Worm (Caenorhabditis elegans) whole organism, L3 larva: ENCODE measurements around the gene Y11D7A.3.

Experiments
- R02D3.7 ChIP-seq: fragments of 150-350 bp; optimal IDR thresholded peaks from 2 replicates; lab custom pipeline; 2014; ENCODE audit warnings: missing biosample characterization, missing genetic modification characterization
- aly-2 ChIP-seq: fragments of 150-350 bp; optimal IDR thresholded peaks from 2 replicates; lab custom pipeline; 2014; ENCODE audit warnings: missing biosample characterization, missing genetic modification characterization
- ama-1 ChIP-seq: fragments of 150-350 bp; optimal IDR thresholded peaks from 2 replicates; lab custom pipeline; 2018
- ceh-28 ChIP-seq: fragments of 150-350 bp; optimal IDR thresholded peaks from 2 replicates; lab custom pipeline; 2014; ENCODE audit warnings: missing biosample characterization, missing genetic modification reagents, missing genetic modification characterization
- ceh-82 ChIP-seq: fragments of 150-350 bp; optimal IDR thresholded peaks from 2 replicates; lab custom pipeline; 2014; ENCODE audit warnings: missing biosample characterization, missing genetic modification characterization
- daf-12 ChIP-seq: fragments of 150-350 bp; optimal IDR thresholded peaks from 2 replicates; lab custom pipeline; 2014; ENCODE audit warnings: missing biosample characterization, missing genetic modification reagents, missing genetic modification characterization
- egl-27 ChIP-seq: sonication (generic microtip); optimal IDR thresholded peaks from 4 replicates; lab custom pipeline; 2017; ENCODE audit warnings: missing biosample characterization, missing genetic modification reagents, missing genetic modification characterization
- egl-5 ChIP-seq: fragments of 150-350 bp; optimal IDR thresholded peaks from 2 replicates; lab custom pipeline; 2017; ENCODE audit warnings: missing biosample characterization, missing genetic modification reagents, missing genetic modification characterization, inconsistent platforms
- eor-1 ChIP-seq, 2 experiments: fragments of 150-350 bp; optimal IDR thresholded peaks; 2 replicates each; lab custom pipeline; 2014 to 2018; ENCODE audit warnings: missing biosample characterization in 2 of 2, missing genetic modification characterization in 2 of 2
- fkh-10 ChIP-seq: sonication (generic microtip); optimal IDR thresholded peaks from 2 replicates; lab custom pipeline; 2017; ENCODE audit warnings: missing biosample characterization, missing genetic modification reagents, missing genetic modification characterization
- fkh-2 ChIP-seq: fragments of 150-350 bp; optimal IDR thresholded peaks from 2 replicates; lab custom pipeline; 2014; ENCODE audit warnings: missing biosample characterization, missing genetic modification reagents, missing genetic modification characterization
- fos-1 ChIP-seq: fragments of 150-350 bp; optimal IDR thresholded peaks from 2 replicates; lab custom pipeline; 2014; ENCODE audit warnings: missing biosample characterization, missing genetic modification characterization
- hmg-11 ChIP-seq: sonication (generic microtip); optimal IDR thresholded peaks from 2 replicates; lab custom pipeline; 2016; ENCODE audit warnings: missing genetic modification characterization, missing compliant biosample characterization
- lin-15B ChIP-seq: fragments of 150-350 bp; optimal IDR thresholded peaks from 2 replicates; lab custom pipeline; 2014; ENCODE audit warnings: missing biosample characterization, missing genetic modification characterization
- lin-39 ChIP-seq: fragments of 150-350 bp; optimal IDR thresholded peaks from 2 replicates; lab custom pipeline; 2018; ENCODE audit warnings: missing biosample characterization, missing genetic modification reagents, missing genetic modification characterization
- lsy-12 ChIP-seq: sonication (generic microtip); optimal IDR thresholded peaks from 2 replicates; lab custom pipeline; 2016; ENCODE audit warnings: mild to moderate bottlenecking, missing genetic modification characterization, missing compliant biosample characterization
- mml-1 ChIP-seq: fragments of 150-350 bp; sonication (generic microtip); optimal IDR thresholded peaks from 3 replicates; lab custom pipeline; 2014; ENCODE audit warnings: missing biosample characterization, missing genetic modification characterization
- nhr-11 ChIP-seq: fragments of 150-350 bp; optimal IDR thresholded peaks from 2 replicates; lab custom pipeline; 2014; ENCODE audit warnings: missing biosample characterization, missing genetic modification characterization
- nhr-23 ChIP-seq: fragments of 150-350 bp; optimal IDR thresholded peaks from 2 replicates; lab custom pipeline; 2014; ENCODE audit warnings: missing biosample characterization, missing genetic modification reagents, missing genetic modification characterization
- nhr-25 ChIP-seq: sonication (generic microtip); optimal IDR thresholded peaks from 2 replicates; lab custom pipeline; 2017; ENCODE audit warnings: missing biosample characterization, missing genetic modification characterization
- nhr-28 ChIP-seq: fragments of 150-350 bp; optimal IDR thresholded peaks from 2 replicates; lab custom pipeline; 2014; ENCODE audit warnings: missing biosample characterization, missing genetic modification characterization
- nhr-43 ChIP-seq: sonication (generic microtip); optimal IDR thresholded peaks from 2 replicates; lab custom pipeline; 2016; ENCODE audit warnings: mild to moderate bottlenecking, missing genetic modification characterization, missing compliant biosample characterization; ENCODE audit not compliant: poor library complexity, severe bottlenecking
- nhr-67 ChIP-seq: fragments of 150-350 bp; optimal IDR thresholded peaks from 2 replicates; lab custom pipeline; 2014; ENCODE audit warnings: missing biosample characterization, missing genetic modification characterization
- nhr-76 ChIP-seq: fragments of 150-350 bp; sonication (generic microtip); optimal IDR thresholded peaks from 5 replicates; lab custom pipeline; 2014; ENCODE audit warnings: missing biosample characterization, missing genetic modification characterization
- nhr-77 ChIP-seq: fragments of 150-350 bp; optimal IDR thresholded peaks from 2 replicates; lab custom pipeline; 2014; ENCODE audit warnings: missing biosample characterization, missing genetic modification characterization
- pqm-1 ChIP-seq: fragments of 150-350 bp; optimal IDR thresholded peaks from 2 replicates; lab custom pipeline; 2017; ENCODE audit warnings: missing biosample characterization, missing genetic modification characterization, inconsistent platforms
- sea-2 ChIP-seq: fragments of 150-350 bp; sonication (generic microtip); optimal IDR thresholded peaks from 4 replicates; lab custom pipeline; 2014; ENCODE audit warnings: missing biosample characterization, missing genetic modification reagents, missing genetic modification characterization
- skn-1 ChIP-seq: fragments of 150-350 bp; optimal IDR thresholded peaks from 2 replicates; lab custom pipeline; 2014; ENCODE audit warnings: missing biosample characterization, missing genetic modification characterization
- unc-39 ChIP-seq: sonication (generic microtip); optimal IDR thresholded peaks from 4 replicates; lab custom pipeline; 2017; ENCODE audit warnings: missing biosample characterization, missing genetic modification characterization
- unc-62 ChIP-seq: fragments of 150-350 bp; sonication (generic microtip); optimal IDR thresholded peaks from 4 replicates; lab custom pipeline; 2014; ENCODE audit warnings: missing biosample characterization, missing genetic modification reagents, missing genetic modification characterization
- ztf-4 ChIP-seq: fragments of 150-350 bp; optimal IDR thresholded peaks from 2 replicates; lab custom pipeline; 2014; ENCODE audit warnings: missing biosample characterization, missing genetic modification characterization

Gene Y11D7A.3

DNA sequence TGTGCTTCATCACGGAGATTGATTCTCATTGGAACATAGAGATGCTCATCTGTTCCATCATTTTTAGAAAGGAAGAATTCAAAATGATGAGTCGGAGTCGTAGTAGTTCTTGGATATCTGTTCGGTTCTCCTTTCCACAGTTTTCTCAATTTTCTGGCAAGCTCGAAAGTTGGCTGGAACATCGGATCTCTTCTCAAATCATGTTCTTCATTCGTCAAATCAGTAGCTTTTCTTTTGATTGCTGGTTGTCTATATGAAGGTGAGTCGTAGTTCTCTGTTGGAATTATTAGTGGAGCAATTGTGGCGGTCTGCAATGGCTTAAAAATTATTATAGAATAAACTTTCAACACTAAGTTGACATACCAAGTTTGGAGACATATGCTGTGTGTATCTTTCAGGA, 29.4 kb downstream of the Y11D7A.3 start:
- TF ChIP-seq nhr-25 (tag; lab: Kevin White, UChicago) (no peak), mml-1 (tag; lab: Kevin White, UChicago) (no peak), nhr-67 (tag; lab: Kevin White, UChicago) (no peak), skn-1 (tag; lab: Kevin White, UChicago) (no peak), fkh-10 (GFP tag; lab: Kevin White, UChicago) (no peak), sea-2 (GFP tag; lab: Kevin White, UChicago) (no peak), aly-2 (tag; lab: Kevin White, UChicago) (no peak), lsy-12 (no peak), R02D3.7 (no peak), nhr-11 (tag; lab: Kevin White, UChicago) (no peak), pqm-1 (tag; lab: Kevin White, UChicago) (no peak), egl-27 (tag; lab: Kevin White, UChicago) (no peak), unc-62 (GFP tag; lab: Kevin White, UChicago) (no peak), daf-12 (no peak), unc-39 (tag; lab: Kevin White, UChicago) (no peak), ceh-28 (no peak), ceh-82 (no peak), eor-1 (tag; optimal IDR thresholded peaks at IDR 0.05; lab: Kevin White, UChicago) (no peak)

DNA sequence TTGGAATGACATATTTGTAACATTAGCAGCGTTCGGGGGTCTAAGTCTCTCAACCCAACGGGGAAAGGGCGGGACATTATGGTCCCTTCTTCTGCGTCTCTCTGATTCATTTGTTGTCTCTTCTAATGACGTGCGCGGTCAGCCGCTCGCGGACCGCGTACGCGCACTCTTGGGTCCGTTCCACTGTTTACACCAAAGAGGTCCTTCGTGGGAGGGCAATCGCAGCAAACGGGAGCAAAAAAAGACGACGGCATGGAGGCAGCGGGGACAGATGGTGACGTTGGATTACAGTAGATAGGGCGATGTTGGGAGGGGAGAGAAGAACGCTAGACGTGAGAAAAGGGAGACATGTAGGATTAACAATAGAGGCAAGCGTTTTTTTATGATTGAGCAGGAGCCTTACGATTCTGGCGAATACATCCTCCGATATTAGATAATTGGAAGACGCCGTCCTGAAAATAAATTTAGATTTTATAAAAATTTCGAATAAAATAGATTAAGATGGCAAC, 31.0 kb downstream of the Y11D7A.3 start, which contains the start of gene flh-1:
Gene flh-1 (minus strand): TSS at position 459 of the 509 bp plus-strand sequence.
- TF ChIP-seq fkh-2 (tag; lab: Kevin White, UChicago) (no peak), ama-1 (lab: Kevin White, UChicago) (no peak)

DNA sequence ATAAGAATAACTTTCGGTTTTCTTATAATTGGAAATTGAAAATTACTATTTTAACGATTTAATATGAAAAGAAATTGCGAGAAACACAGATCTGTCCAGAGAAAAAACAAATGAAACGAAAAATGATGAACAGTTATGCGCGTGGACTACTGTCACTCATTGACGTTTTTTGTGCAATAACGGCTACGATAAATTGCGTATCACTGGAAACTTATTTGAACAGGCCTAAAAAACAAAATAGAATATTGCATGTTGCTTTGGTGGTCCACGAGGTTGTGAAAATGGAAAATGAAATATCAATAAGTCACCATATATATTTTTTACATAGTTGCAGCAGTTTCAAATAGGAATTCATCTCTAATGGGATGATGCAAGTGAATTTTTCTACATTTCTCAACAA, 31.6 kb downstream of the Y11D7A.3 start:
- no peak for TF ChIP-seq fos-1 (tag; lab: Kevin White, UChicago)
- no peak for TF ChIP-seq hmg-11 (tag; lab: Kevin White, UChicago)
- no peak for TF ChIP-seq nhr-77
- TF ChIP-seq nhr-11 (tag; lab: Kevin White, UChicago), result no peak
- no peak for TF ChIP-seq daf-12
- no peak for TF ChIP-seq sea-2 (GFP tag; lab: Kevin White, UChicago)
- TF ChIP-seq egl-5 (tag; lab: Kevin White, UChicago), result no peak
- TF ChIP-seq lin-39, result no peak
- TF ChIP-seq nhr-28 (tag; lab: Kevin White, UChicago), result no peak
- TF ChIP-seq lin-15B, result no peak
- TF ChIP-seq R02D3.7, result no peak
- no peak for TF ChIP-seq eor-1 (tag; optimal IDR thresholded peaks at IDR 0.05; lab: Kevin White, UChicago)
- no peak for TF ChIP-seq fkh-2 (tag; lab: Kevin White, UChicago)
- no peak for TF ChIP-seq fkh-10 (GFP tag; lab: Kevin White, UChicago)
- no peak for TF ChIP-seq nhr-23 (tag; lab: Kevin White, UChicago)
- TF ChIP-seq pqm-1 (tag; lab: Kevin White, UChicago), result no peak
- no peak for TF ChIP-seq ceh-82

DNA sequence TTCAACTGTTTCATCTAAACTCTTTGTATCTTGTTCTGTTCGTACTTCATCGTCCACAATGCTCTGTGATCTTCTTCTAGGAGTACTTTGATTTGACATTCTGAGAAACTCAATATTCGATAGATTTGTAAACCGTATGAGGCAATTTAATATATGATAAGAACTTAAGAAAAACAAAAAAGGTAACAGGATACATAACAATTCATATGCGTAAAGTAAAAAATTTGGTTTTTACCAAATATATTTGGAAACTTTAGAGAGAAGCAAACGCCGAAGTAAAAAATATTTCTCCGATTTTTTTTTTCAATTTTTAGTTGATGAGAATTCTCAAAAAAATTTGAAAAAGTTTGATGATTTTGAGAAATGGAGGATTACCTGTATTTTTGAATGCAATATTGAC, 33.6 kb downstream of the Y11D7A.3 start, which contains the start of gene Y11D7A.19:
Gene Y11D7A.19 (minus strand): TSS at position 101 of the 400 bp plus-strand sequence.
- no peak for TF ChIP-seq egl-5 (tag; lab: Kevin White, UChicago)
- no peak for TF ChIP-seq ztf-4

ce11 chrIV:9267581-9267980, 34.7 kb downstream of the Y11D7A.3 start:
- TF ChIP-seq nhr-76 (tag; lab: Kevin White, UChicago) (no peak), nhr-25 (tag; lab: Kevin White, UChicago) (peak; percentile 5)
- TF ChIP-seq, all 47 proteins: peak for 1

ce11 chrIV:9268916-9269315, 36.0 kb downstream of the Y11D7A.3 start:
- TF ChIP-seq mml-1 (tag; lab: Kevin White, UChicago) (no peak), nhr-43 (tag; lab: Kevin White, UChicago) (no peak), pqm-1 (tag; lab: Kevin White, UChicago) (no peak), lin-15B (no peak), egl-27 (tag; lab: Kevin White, UChicago) (no peak), nhr-11 (tag; lab: Kevin White, UChicago) (no peak), unc-62 (GFP tag; lab: Kevin White, UChicago) (no peak)
- TF ChIP-seq, all 47 proteins: peak for 0
